Fruit fly (Drosophila melanogaster) whole organism, wandering third instar larva: ENCODE data around the gene 5PtaseI.

Experiments
- Dif ChIP-seq: fragments of 200-275, 200-300 bp; sonication (Bioruptor generic); optimal IDR thresholded peaks from 2 replicates; lab custom pipeline; 2018; ENCODE audit warnings: missing biosample characterization, missing genetic modification characterization; ENCODE audit not compliant: partially characterized antibody
- GATAd ChIP-seq: sonication (Bioruptor generic); optimal IDR thresholded peaks from 2 replicates; lab custom pipeline; 2016; ENCODE audit warnings: missing biosample characterization, missing genetic modification characterization
- Jra ChIP-seq: sonication (Bioruptor generic); optimal IDR thresholded peaks from 2 replicates; lab custom pipeline; 2016; ENCODE audit warnings: missing biosample characterization, missing genetic modification characterization
- Myc ChIP-seq: fragments of >200 bp; optimal IDR thresholded peaks from 2 replicates; lab custom pipeline; 2017
- Rel ChIP-seq, 2 experiments: fragments of 200-800 bp; sonication (Bioruptor generic) in 1 of 2; optimal IDR thresholded peaks; 2 replicates in 1 of 2; 3 replicates in 1 of 2; lab custom pipeline; 2016 to 2019; ENCODE audit warnings: mild to moderate bottlenecking in 2 of 2, missing biosample characterization in 2 of 2, missing genetic modification characterization in 2 of 2, moderate library complexity in 1 of 2
- br ChIP-seq: fragments of 200-800 bp; sonication (Bioruptor generic); optimal IDR thresholded peaks from 2 replicates; lab custom pipeline; 2016; ENCODE audit warnings: missing biosample characterization, missing genetic modification characterization
- fru ChIP-seq: fragments of 200-800 bp; sonication (Bioruptor generic); optimal IDR thresholded peaks from 3 replicates; lab custom pipeline; 2016; ENCODE audit warnings: missing biosample characterization, mild to moderate bottlenecking, missing genetic modification characterization
- h ChIP-seq: fragments of 200-800 bp; sonication (Bioruptor generic); optimal IDR thresholded peaks from 3 replicates; lab custom pipeline; 2016; ENCODE audit warnings: missing biosample characterization, mild to moderate bottlenecking, missing genetic modification characterization
- jim ChIP-seq: fragments of 175-275, 200-325 bp; sonication (Bioruptor generic); optimal IDR thresholded peaks from 2 replicates; lab custom pipeline; 2016; ENCODE audit warnings: missing biosample characterization, mild to moderate bottlenecking, missing genetic modification characterization
- lola ChIP-seq: fragments of >200 bp; optimal IDR thresholded peaks from 2 replicates; lab custom pipeline; 2017; ENCODE audit warnings: missing biosample characterization, missing genetic modification characterization
- rgr ChIP-seq: fragments of 200-800 bp; sonication (Bioruptor generic); optimal IDR thresholded peaks from 3 replicates; lab custom pipeline; 2016; ENCODE audit warnings: missing biosample characterization, mild to moderate bottlenecking, missing genetic modification characterization
- sv ChIP-seq: fragments of 200-800 bp; sonication (Bioruptor generic); optimal IDR thresholded peaks from 3 replicates; lab custom pipeline; 2016; ENCODE audit warnings: missing biosample characterization, missing genetic modification characterization
- usp ChIP-seq: fragments of >200 bp; optimal IDR thresholded peaks from 2 replicates; lab custom pipeline; 2017; ENCODE audit warnings: missing biosample characterization, missing genetic modification characterization

DNA sequence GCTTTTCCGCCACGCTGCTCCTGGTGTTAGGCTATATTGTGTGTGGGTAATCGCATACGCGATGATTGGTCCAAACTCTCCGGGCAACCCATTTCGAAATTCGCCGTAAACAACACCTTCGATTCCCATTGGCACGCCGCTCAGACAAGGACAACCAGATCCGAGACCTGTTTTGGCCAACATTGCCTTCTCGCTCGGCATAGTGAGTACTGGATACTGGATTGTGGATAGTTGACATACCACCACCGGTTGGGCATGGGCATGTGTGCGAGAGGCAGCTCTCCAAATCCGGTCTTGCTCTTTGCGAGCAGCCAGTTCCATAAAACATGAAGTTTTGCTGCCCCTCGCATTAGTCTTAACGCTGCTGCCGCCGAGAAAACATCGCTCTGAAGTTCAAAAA, 49.7 kb upstream of the 5PtaseI start, which contains the start of gene fd96Cb:
- TF ChIP-seq lola (no peak), sv (GFP tag; lab: Kevin White, UChicago) (no peak), usp (GFP tag; lab: Kevin White, UChicago) (no peak), GATAd (GFP tag; lab: Kevin White, UChicago) (no peak), Rel (GFP tag; optimal IDR thresholded peaks at IDR 0.05; lab: Kevin White, UChicago) (no peak), Rel (tag; optimal IDR thresholded peaks at IDR 0.05; lab: Kevin White, UChicago) (peak; percentile 16), Myc (lab: Kevin White, UChicago) (no peak), Jra (no peak), h (GFP tag; lab: Kevin White, UChicago) (no peak), Dif (GFP tag; lab: Kevin White, UChicago) (peak; percentile 94), rgr (no peak), br (GFP tag; lab: Kevin White, UChicago) (no peak), jim (GFP tag; lab: Kevin White, UChicago) (no peak), fru (GFP tag; lab: Kevin White, UChicago) (no peak)
